Worm (Caenorhabditis elegans): Measurements from ENCODE around the gene nipi-3.

- no peak for TF ChIP-seq flt-1 (GFP tag; IDR thresholded peaks at IDR 0.05)
- no peak for TF ChIP-seq ztf-29 (GFP tag; IDR thresholded peaks at IDR 0.05)
- TF ChIP-seq ref-1 (GFP tag; conservative IDR thresholded peaks at IDR 0.05) = no peak
- TF ChIP-seq tab-1 (GFP tag; IDR thresholded peaks at IDR 0.05) = no peak
- TF ChIP-seq klf-2 (GFP tag; conservative IDR thresholded peaks at IDR 0.05) = no peak
- TF ChIP-seq cog-1 (tag; optimal IDR thresholded peaks at IDR 0.05) = no peak
Observed at ce11 chrX:15564338-15564737, 43.4 kb upstream of the nipi-3 start.

All from whole organism, midembryonic.